Fruit fly (Drosophila melanogaster): ENCODE results near the gene CG15412.

CG15412 gene

dm6 chr2L:3330628-3331027, 44.9 kb downstream of the CG15412 start, which contains the start of gene CG3285:
Gene CG3285, plus strand, starts transcription at chr2L:3330928.
- TF ChIP-seq dsx (GFP tag; optimal IDR thresholded peaks at IDR 0.05; ENCODE audit: poor library complexity, severe bottlenecking) (no peak), cyc (GFP tag; optimal IDR thresholded peaks at IDR 0.05) (no peak), eg (GFP tag; IDR thresholded peaks at IDR 0.05) (0 out of 3 replicates have a peak, but pooled peaks have one; percentile 30), CG6854 (GFP tag; optimal IDR thresholded peaks at IDR 0.05) (no peak), Ets96B (tag; optimal IDR thresholded peaks at IDR 0.05) (no peak)

dm6 chr2L:3327603-3328002, 47.9 kb downstream of the CG15412 start, which contains the start of gene CG33282:
Gene CG33282, plus strand, starts transcription at chr2L:3327903.
- TF ChIP-seq Sox15 (GFP tag; optimal IDR thresholded peaks at IDR 0.05): no peak
- TF ChIP-seq Eip78C (GFP tag): no peak
- peak; percentile 9 for TF ChIP-seq svp (GFP tag)
